Worm (Caenorhabditis elegans) whole organism, late embryonic: ENCODE results near the gene C18D4.3.
A peak's percentile ranks its signal among the peaks of the same experiment; 100 is the strongest.

Source experiments
- C08G9.2 ChIP-seq: sonication (generic microtip); optimal IDR thresholded peaks from 2 replicates; lab custom pipeline; 2016; ENCODE audit warnings: mild to moderate bottlenecking, missing genetic modification characterization, moderate library complexity, missing compliant biosample characterization
- C38D4.7 ChIP-seq: fragments of 200-800 bp; sonication (Bioruptor generic); optimal IDR thresholded peaks from 2 replicates; lab custom pipeline; 2018; ENCODE audit warnings: mild to moderate bottlenecking, missing genetic modification characterization, moderate library complexity, missing compliant biosample characterization
- F13H6.1 ChIP-seq: sonication (generic microtip); optimal IDR thresholded peaks from 2 replicates; lab custom pipeline; 2016; ENCODE audit warnings: missing genetic modification characterization, missing compliant biosample characterization
- K02D7.2 ChIP-seq: sonication (generic microtip); optimal IDR thresholded peaks from 2 replicates; lab custom pipeline; 2017; ENCODE audit warnings: mild to moderate bottlenecking, missing genetic modification characterization, missing compliant biosample characterization
- K09A11.1 ChIP-seq: sonication (generic microtip); optimal IDR thresholded peaks from 2 replicates; lab custom pipeline; 2017; ENCODE audit warnings: antibody characterized with exemption, mild to moderate bottlenecking, missing genetic modification characterization, missing compliant biosample characterization; ENCODE audit not compliant: insufficient read depth
- ahr-1 ChIP-seq: sonication (generic microtip); optimal IDR thresholded peaks from 2 replicates; lab custom pipeline; 2016; ENCODE audit warnings: missing genetic modification characterization, missing compliant biosample characterization
- ceh-14 ChIP-seq: sonication (generic microtip); optimal IDR thresholded peaks from 2 replicates; lab custom pipeline; 2016; ENCODE audit warnings: missing genotype, missing genetic modification characterization, missing compliant biosample characterization
- ceh-18 ChIP-seq: sonication (generic microtip); optimal IDR thresholded peaks from 2 replicates; lab custom pipeline; 2016; ENCODE audit warnings: missing genetic modification characterization, missing compliant biosample characterization
- ceh-22 ChIP-seq: sonication (generic microtip); optimal IDR thresholded peaks from 2 replicates; lab custom pipeline; 2017; ENCODE audit warnings: missing biosample characterization, missing genetic modification characterization
- ceh-30 ChIP-seq: fragments of 150-350 bp; optimal IDR thresholded peaks from 2 replicates; lab custom pipeline; 2014; ENCODE audit warnings: missing biosample characterization, missing genetic modification characterization
- ceh-9 ChIP-seq: sonication (generic microtip); optimal IDR thresholded peaks from 2 replicates; lab custom pipeline; 2016; ENCODE audit warnings: mild to moderate bottlenecking, missing genetic modification characterization, inconsistent platforms, missing compliant biosample characterization
- che-1 ChIP-seq: sonication (generic microtip); optimal IDR thresholded peaks from 2 replicates; lab custom pipeline; 2016; ENCODE audit warnings: mild to moderate bottlenecking, missing genetic modification characterization, missing compliant biosample characterization
- dmd-4 ChIP-seq: sonication (generic microtip); optimal IDR thresholded peaks from 2 replicates; lab custom pipeline; 2016; ENCODE audit warnings: borderline replicate concordance, missing genetic modification characterization, missing compliant biosample characterization
- dve-1 ChIP-seq: sonication (generic microtip); optimal IDR thresholded peaks from 2 replicates; lab custom pipeline; 2017; ENCODE audit warnings: antibody characterized with exemption, mild to moderate bottlenecking, missing genetic modification characterization, missing compliant biosample characterization
- elt-2 ChIP-seq: sonication (generic microtip); optimal IDR thresholded peaks from 2 replicates; lab custom pipeline; 2016; ENCODE audit warnings: missing genetic modification reagents, missing genetic modification characterization, missing compliant biosample characterization
- elt-4 ChIP-seq: sonication (generic microtip); optimal IDR thresholded peaks from 2 replicates; lab custom pipeline; 2016; ENCODE audit warnings: missing genetic modification characterization, missing compliant biosample characterization
- fax-1 ChIP-seq: sonication (generic microtip); optimal IDR thresholded peaks from 2 replicates; lab custom pipeline; 2016; ENCODE audit warnings: missing genotype, missing genetic modification characterization, missing compliant biosample characterization
- gmeb-2 ChIP-seq: sonication (generic microtip); optimal IDR thresholded peaks from 2 replicates; lab custom pipeline; 2016; ENCODE audit warnings: missing genetic modification characterization, inconsistent platforms, missing compliant biosample characterization
- hlh-6 ChIP-seq: sonication (generic microtip); optimal IDR thresholded peaks from 2 replicates; lab custom pipeline; 2016; ENCODE audit warnings: missing genotype, missing genetic modification characterization, missing compliant biosample characterization
- madf-2 ChIP-seq: sonication (generic microtip); optimal IDR thresholded peaks from 2 replicates; lab custom pipeline; 2017; ENCODE audit warnings: missing genetic modification characterization, missing compliant biosample characterization
- nfya-1 ChIP-seq: sonication (generic microtip); optimal IDR thresholded peaks from 2 replicates; lab custom pipeline; 2017; ENCODE audit warnings: missing genetic modification characterization, mild to moderate bottlenecking, missing compliant biosample characterization, antibody characterized with exemption, moderate library complexity
- npax-4 ChIP-seq: sonication (generic microtip); optimal IDR thresholded peaks from 2 replicates; lab custom pipeline; 2016; ENCODE audit warnings: missing genetic modification characterization, missing compliant biosample characterization
- odd-2 ChIP-seq: sonication (generic microtip); optimal IDR thresholded peaks from 2 replicates; lab custom pipeline; 2017; ENCODE audit warnings: antibody characterized with exemption, mild to moderate bottlenecking, missing genetic modification characterization, missing compliant biosample characterization
- pag-3 ChIP-seq: sonication (generic microtip); optimal IDR thresholded peaks from 2 replicates; lab custom pipeline; 2016; ENCODE audit warnings: missing compliant biosample characterization, missing genetic modification characterization, borderline replicate concordance
- pat-9 ChIP-seq: fragments of 200-800 bp; sonication (Bioruptor generic); optimal IDR thresholded peaks from 2 replicates; lab custom pipeline; 2018; ENCODE audit warnings: mild to moderate bottlenecking, missing genetic modification characterization, moderate library complexity, missing compliant biosample characterization
- pax-1 ChIP-seq: fragments of 150-350 bp; optimal IDR thresholded peaks from 2 replicates; lab custom pipeline; 2014; ENCODE audit warnings: missing biosample characterization, missing genetic modification characterization
- pha-2 ChIP-seq: sonication (generic microtip); optimal IDR thresholded peaks from 2 replicates; lab custom pipeline; 2017; ENCODE audit warnings: mild to moderate bottlenecking, missing genetic modification characterization, missing compliant biosample characterization
- pha-4 ChIP-seq: fragments of 150-350 bp; optimal IDR thresholded peaks from 2 replicates; lab custom pipeline; 2018; ENCODE audit warnings: missing biosample characterization, missing genetic modification reagents, missing genetic modification characterization
- sdc-2 ChIP-seq: sonication (generic microtip); optimal IDR thresholded peaks from 2 replicates; lab custom pipeline; 2016; ENCODE audit warnings: missing genotype, missing genetic modification characterization, missing compliant biosample characterization
- syd-9 ChIP-seq: sonication (generic microtip); optimal IDR thresholded peaks from 2 replicates; lab custom pipeline; 2016; ENCODE audit warnings: mild to moderate bottlenecking, missing genetic modification characterization, moderate library complexity, missing compliant biosample characterization
- tbx-7 ChIP-seq: sonication (generic microtip); optimal IDR thresholded peaks from 2 replicates; lab custom pipeline; 2016; ENCODE audit warnings: missing genotype, missing genetic modification characterization, missing compliant biosample characterization
- unc-42 ChIP-seq: sonication (generic microtip); optimal IDR thresholded peaks from 2 replicates; lab custom pipeline; 2016; ENCODE audit warnings: missing genotype, missing genetic modification characterization, missing compliant biosample characterization
- zip-5 ChIP-seq: sonication (generic microtip); optimal IDR thresholded peaks from 2 replicates; lab custom pipeline; 2016; ENCODE audit warnings: missing genetic modification characterization, missing compliant biosample characterization

C18D4.3 gene

DNA sequence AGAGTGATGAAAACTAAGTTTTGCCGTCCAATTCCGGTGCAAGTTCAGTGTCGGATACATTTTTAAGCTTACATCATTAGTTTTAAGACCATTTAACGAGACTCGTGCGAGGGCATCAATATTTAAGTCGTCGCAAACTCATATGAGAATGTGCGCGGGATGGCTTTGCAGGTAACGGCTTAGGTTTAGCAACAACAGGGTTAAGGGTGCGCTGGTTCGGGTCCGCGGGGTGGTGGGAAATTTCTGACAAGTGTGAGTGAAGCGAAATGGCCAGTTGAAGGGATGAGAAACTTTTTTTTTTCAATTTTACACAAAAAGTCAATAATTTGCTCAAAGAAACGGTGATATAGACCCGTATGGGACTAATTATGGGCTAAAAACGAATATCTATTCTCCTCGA is 18.8 kb downstream of the C18D4.3 start:
- TF ChIP-seq ceh-22 (no peak), F13H6.1 (tag; lab: Kevin White, UChicago) (no peak), nfya-1 (tag; lab: Kevin White, UChicago) (no peak), ceh-18 (tag; lab: Kevin White, UChicago) (no peak), npax-4 (no peak), unc-42 (tag; lab: Kevin White, UChicago) (no peak), zip-5 (tag; lab: Kevin White, UChicago) (no peak), elt-4 (tag; lab: Kevin White, UChicago) (no peak), ahr-1 (no peak), tbx-7 (no peak), C08G9.2 (tag; lab: Kevin White, UChicago) (no peak)

DNA sequence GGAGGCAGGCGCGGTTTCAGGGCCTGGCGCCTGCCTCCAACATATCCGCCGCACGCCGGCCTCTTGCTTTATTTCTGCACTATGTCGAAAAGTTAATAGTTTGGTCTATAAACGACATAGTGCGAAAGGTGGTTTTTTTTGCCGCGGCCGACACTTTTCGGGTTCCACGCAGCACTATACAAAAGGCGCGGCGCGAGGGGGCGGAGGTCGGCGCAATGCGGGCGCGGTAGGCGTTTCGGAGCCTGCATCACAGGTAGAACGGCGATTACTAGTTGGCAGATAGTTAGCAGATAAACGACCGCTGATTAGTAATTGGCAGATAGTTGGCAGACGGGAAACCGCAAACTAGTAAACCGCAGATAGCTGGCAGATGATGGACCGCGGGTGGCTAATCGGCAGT is 19.8 kb downstream of the C18D4.3 start:
- TF ChIP-seq pha-4: no peak
- peak; percentile 78 for TF ChIP-seq pag-3 (tag; lab: Kevin White, UChicago)
- TF ChIP-seq, all 69 proteins: peak for 1

DNA sequence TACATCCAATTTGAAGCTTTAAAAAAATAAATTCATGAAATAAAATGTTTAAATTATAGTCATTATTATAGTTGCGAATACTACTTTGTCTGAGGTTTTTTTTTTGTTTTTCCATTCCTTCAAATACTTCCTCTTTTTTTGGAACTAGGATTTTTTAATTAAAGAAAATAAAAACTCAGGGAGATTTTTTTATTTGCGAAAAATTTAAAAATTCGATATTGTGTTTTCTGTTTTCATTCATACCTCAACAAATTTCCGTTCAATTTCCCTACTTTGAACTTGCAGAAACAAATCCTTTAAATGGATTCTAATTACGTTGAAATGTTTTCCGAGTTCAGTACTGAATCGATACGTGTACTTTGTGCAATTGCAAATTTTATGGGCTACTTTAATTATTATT is 24.1 kb downstream of the C18D4.3 start, which contains the start of gene srw-32:
Gene srw-32 (plus strand): TSS at position 301 of the 400 bp plus-strand sequence.
- TF ChIP-seq hlh-6 (tag; lab: Kevin White, UChicago): no peak
- TF ChIP-seq fax-1 (tag; lab: Kevin White, UChicago): no peak
- TF ChIP-seq odd-2 (tag; lab: Kevin White, UChicago): no peak
- no peak for TF ChIP-seq ceh-30
- no peak for TF ChIP-seq ceh-9
- TF ChIP-seq pha-2 (tag; lab: Kevin White, UChicago): no peak
- TF ChIP-seq unc-42 (tag; lab: Kevin White, UChicago): no peak
- no peak for TF ChIP-seq F13H6.1 (tag; lab: Kevin White, UChicago)
- no peak for TF ChIP-seq dmd-4 (tag; lab: Kevin White, UChicago)
- TF ChIP-seq pag-3 (tag; lab: Kevin White, UChicago): no peak
- no peak for TF ChIP-seq dve-1 (tag; lab: Kevin White, UChicago)
- no peak for TF ChIP-seq pax-1 (tag; lab: Kevin White, UChicago)
- no peak for TF ChIP-seq K09A11.1 (tag; lab: Kevin White, UChicago)
- TF ChIP-seq elt-2: no peak
- TF ChIP-seq madf-2 (tag; lab: Kevin White, UChicago): no peak
- TF ChIP-seq K02D7.2 (tag; lab: Kevin White, UChicago): no peak
- TF ChIP-seq C38D4.7 (GFP tag; lab: Kevin White, UChicago): no peak
- TF ChIP-seq che-1 (tag; lab: Kevin White, UChicago): no peak

DNA sequence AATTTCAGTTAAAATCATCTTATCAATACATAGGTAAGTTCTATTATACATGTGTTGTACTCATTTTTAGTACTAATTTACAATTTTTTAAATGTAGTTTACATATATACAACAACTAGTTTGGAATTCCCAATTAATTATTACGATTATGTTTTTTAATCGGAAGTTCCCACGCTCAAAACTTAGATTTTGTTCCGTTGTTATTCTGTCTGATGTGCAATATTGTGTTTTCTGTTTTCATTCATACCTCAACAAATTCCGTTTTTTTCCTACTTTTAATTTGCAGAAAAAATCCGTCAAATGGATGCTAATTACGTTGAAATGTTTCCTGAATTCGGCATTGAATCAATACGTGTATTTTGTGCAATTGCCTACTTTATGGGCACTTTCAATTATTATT is 26.3 kb downstream of the C18D4.3 start, which contains the start of gene srw-31:
Gene srw-31 (plus strand): TSS at position 301 of the 400 bp plus-strand sequence.
- no peak for TF ChIP-seq ceh-14
- no peak for TF ChIP-seq pag-3 (tag; lab: Kevin White, UChicago)
- no peak for TF ChIP-seq syd-9 (tag; lab: Kevin White, UChicago)
- no peak for TF ChIP-seq sdc-2 (tag; lab: Kevin White, UChicago)

DNA sequence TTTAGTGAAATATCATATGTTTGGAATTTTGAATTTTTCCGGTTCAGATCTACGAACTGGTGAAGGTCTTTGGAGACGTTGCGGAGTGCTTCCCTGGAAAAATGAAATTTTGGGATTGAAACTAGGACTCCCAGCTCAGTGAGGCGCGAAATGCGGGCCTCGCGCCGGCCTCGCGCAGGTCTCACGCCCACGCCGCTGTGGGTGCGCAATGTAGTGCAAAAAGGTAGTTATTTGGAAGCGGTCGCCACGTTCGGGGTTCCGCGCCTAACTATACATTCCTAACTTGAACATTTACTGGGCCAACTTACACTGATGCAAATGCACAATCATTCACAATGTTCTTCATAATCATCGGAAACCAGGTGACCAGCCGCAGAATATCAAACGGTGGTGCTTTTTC is 32.5 kb downstream of the C18D4.3 start:
- TF ChIP-seq pat-9 (tag; lab: Kevin White, UChicago) (no peak), sdc-2 (tag; lab: Kevin White, UChicago) (no peak), gmeb-2 (tag; lab: Kevin White, UChicago) (no peak)
- TF ChIP-seq, all 69 proteins: peak for 0
